Fruit fly (Drosophila melanogaster) whole organism: ENCODE results near the gene CG33647.

ENCODE experiments used
- Dll ChIP-seq: fragments of >200 bp; optimal IDR thresholded peaks from 2 replicates; lab custom pipeline; 2017
- EcR ChIP-seq, 2 experiments: fragments of >200 bp; optimal IDR thresholded peaks; 2 replicates each; lab custom pipeline; 2017; ENCODE audit warnings: missing biosample characterization in 2 of 2, missing genetic modification characterization in 2 of 2, missing genetic modification reagents in 2 of 2
- usp ChIP-seq: fragments of >200 bp; optimal IDR thresholded peaks from 2 replicates; lab custom pipeline; 2017; ENCODE audit warnings: missing biosample characterization, missing genetic modification characterization, mixed read lengths

- TF ChIP-seq usp (GFP tag; lab: Kevin White, UChicago) (no peak), Dll (no peak), EcR (GFP tag; optimal IDR thresholded peaks at IDR 0.05; lab: Kevin White, UChicago) (no peak)
These were observed 46.0 kb upstream of the CG33647 start for dm6 chr3L:19190198-19190597.
